Fruit fly (Drosophila melanogaster) whole organism, embryonic: Measurements from ENCODE around the gene CG7912.
A peak's percentile ranks its signal among the peaks of the same experiment; 100 is the strongest.

Source experiments
- Adf1 ChIP-seq: fragments of 200-800 bp; sonication (Bioruptor generic); IDR thresholded peaks from 2 replicates; pipeline ENCODE4 v1.3.6; 2022; ENCODE audit warnings: missing biosample characterization, missing genetic modification characterization
- Antp ChIP-seq: fragments of 200-800 bp; sonication (Bioruptor generic); optimal IDR thresholded peaks from 3 replicates; lab custom pipeline; 2016; ENCODE audit warnings: missing biosample characterization, missing genetic modification characterization
- B-H2 ChIP-seq: fragments of 200-800 bp; sonication (Bioruptor generic); optimal IDR thresholded peaks from 2 replicates; lab custom pipeline; 2018; ENCODE audit warnings: missing biosample characterization, mild to moderate bottlenecking, missing genetic modification characterization
- BEAF-32 ChIP-seq: fragments of 200-800 bp; sonication (Bioruptor generic); optimal IDR thresholded peaks from 3 replicates; lab custom pipeline; 2017; ENCODE audit warnings: missing biosample characterization, missing genetic modification characterization, mild to moderate bottlenecking, moderate library complexity, missing genetic modification reagents
- BtbVII ChIP-seq: fragments of 200-800 bp; sonication (Bioruptor generic); optimal IDR thresholded peaks from 3 replicates; lab custom pipeline; 2017; ENCODE audit warnings: missing biosample characterization, mild to moderate bottlenecking, missing genetic modification characterization
- CG10654 ChIP-seq: fragments of 200-800 bp; sonication (Bioruptor generic); optimal IDR thresholded peaks from 2 replicates; lab custom pipeline; 2016; ENCODE audit warnings: missing biosample characterization, missing genetic modification characterization
- CG12744 ChIP-seq: fragments of 200-800 bp; sonication (Bioruptor generic); optimal IDR thresholded peaks from 2 replicates; lab custom pipeline; 2016; ENCODE audit warnings: missing biosample characterization, missing genetic modification characterization
- CG13624 ChIP-seq: fragments of 200-800 bp; sonication (Bioruptor generic); optimal IDR thresholded peaks from 2 replicates; lab custom pipeline; 2016; ENCODE audit warnings: missing biosample characterization, missing genetic modification characterization
- CG14050 ChIP-seq: fragments of 200-800 bp; sonication (Bioruptor generic); IDR thresholded peaks from 3 replicates; pipeline ENCODE4 v1.3.6; 2022; ENCODE audit warnings: missing biosample characterization, missing genetic modification characterization
- CG17328 ChIP-seq: fragments of 200-800 bp; sonication (Bioruptor generic); IDR thresholded peaks from 2 replicates; pipeline ENCODE4 v1.3.6; 2022; ENCODE audit warnings: missing biosample characterization, missing genetic modification characterization
- CG17359 ChIP-seq: fragments of 200-800 bp; sonication (Bioruptor generic); optimal IDR thresholded peaks from 3 replicates; lab custom pipeline; 2018; ENCODE audit warnings: missing biosample characterization, mild to moderate bottlenecking, missing genetic modification characterization, moderate library complexity
- CG18262 ChIP-seq: fragments of 200-800 bp; optimal IDR thresholded peaks from 3 replicates; lab custom pipeline; 2019; ENCODE audit warnings: missing biosample characterization, mild to moderate bottlenecking, missing genetic modification characterization, moderate library complexity
- CG18476 ChIP-seq: fragments of 200-800 bp; sonication (Bioruptor generic); optimal IDR thresholded peaks from 2 replicates; lab custom pipeline; 2016; ENCODE audit warnings: missing biosample characterization, mild to moderate bottlenecking, missing genetic modification characterization
- CG2678 ChIP-seq: fragments of 200-800 bp; sonication (Bioruptor generic); optimal IDR thresholded peaks from 3 replicates; lab custom pipeline; 2019; ENCODE audit warnings: missing biosample characterization, mild to moderate bottlenecking, missing genetic modification characterization, moderate library complexity
- CG3847 ChIP-seq: fragments of 200-800 bp; sonication (Bioruptor generic); IDR thresholded peaks from 2 replicates; pipeline ENCODE4 v1.3.6; 2022; ENCODE audit warnings: missing biosample characterization, missing genetic modification characterization
- CG3995 ChIP-seq: fragments of 200-800 bp; sonication (Bioruptor generic); optimal IDR thresholded peaks from 3 replicates; lab custom pipeline; 2016; ENCODE audit warnings: missing biosample characterization, missing genetic modification characterization
- CG4360 ChIP-seq: fragments of 200-800 bp; sonication (Bioruptor generic); IDR thresholded peaks from 2 replicates; pipeline ENCODE4 v1.3.6; 2022; ENCODE audit warnings: missing biosample characterization, missing genetic modification characterization
- CG6765 ChIP-seq: fragments of 200-800 bp; sonication (Bioruptor generic); optimal IDR thresholded peaks from 3 replicates; lab custom pipeline; 2017; ENCODE audit warnings: missing biosample characterization, mild to moderate bottlenecking, missing genetic modification characterization
- CG8290 ChIP-seq, 3 experiments: fragments of 200-800 bp; sonication (Bioruptor generic); optimal IDR thresholded peaks; 2 replicates each; lab custom pipeline; 2016 to 2019; ENCODE audit warnings: missing biosample characterization in 3 of 3, missing genetic modification characterization in 3 of 3, mild to moderate bottlenecking in 2 of 3, moderate library complexity in 1 of 3
- CG9932 ChIP-seq: fragments of 200-800 bp; sonication (Bioruptor generic); IDR thresholded peaks from 2 replicates; pipeline ENCODE4 v1.3.6; 2022; ENCODE audit warnings: missing biosample characterization, missing genetic modification characterization
- CkIIα-i1 ChIP-seq: fragments of 200-800 bp; sonication (Bioruptor generic); IDR thresholded peaks from 2 replicates; pipeline ENCODE4 v1.3.6; 2022; ENCODE audit warnings: missing biosample characterization, missing genetic modification characterization
- Dad ChIP-seq: fragments of 200-800 bp; sonication (Bioruptor generic); optimal IDR thresholded peaks from 3 replicates; lab custom pipeline; 2016; ENCODE audit warnings: missing biosample characterization, missing genetic modification characterization
- Dek ChIP-seq: fragments of 200-800 bp; sonication (Bioruptor generic); optimal IDR thresholded peaks from 3 replicates; lab custom pipeline; 2019; ENCODE audit warnings: missing biosample characterization, mild to moderate bottlenecking, missing genetic modification characterization, moderate library complexity
- Dref ChIP-seq: fragments of 200-800 bp; sonication (Bioruptor generic); IDR thresholded peaks from 2 replicates; pipeline ENCODE4 v1.3.6; 2022; ENCODE audit warnings: missing biosample characterization, missing genetic modification characterization
- Drgx ChIP-seq: fragments of 200-800 bp; sonication (Bioruptor generic); IDR thresholded peaks from 2 replicates; pipeline ENCODE4 v1.3.6; 2022; ENCODE audit warnings: missing biosample characterization, missing genetic modification characterization
- GATAe ChIP-seq: fragments of 200-800 bp; sonication (Bioruptor generic); conservative IDR thresholded peaks from 2 replicates; pipeline ENCODE4 v1.3.6; 2022; ENCODE audit warnings: missing biosample characterization, missing genetic modification characterization
- Hr51 ChIP-seq, 2 experiments: fragments of 200-800 bp; sonication (Bioruptor generic); optimal IDR thresholded peaks; 2 replicates in 1 of 2; 3 replicates in 1 of 2; lab custom pipeline; 2016 to 2018; ENCODE audit warnings: missing biosample characterization in 2 of 2, missing genetic modification characterization in 2 of 2, mild to moderate bottlenecking in 1 of 2, moderate library complexity in 1 of 2
- Lhr ChIP-seq: fragments of 200-800 bp; sonication (Bioruptor generic); optimal IDR thresholded peaks from 3 replicates; lab custom pipeline; 2017; ENCODE audit warnings: mild to moderate bottlenecking, missing biosample characterization, missing genetic modification reagents, missing genetic modification characterization
- Mad ChIP-seq: fragments of 200-800 bp; sonication (Bioruptor generic); optimal IDR thresholded peaks from 2 replicates; lab custom pipeline; 2016; ENCODE audit warnings: missing biosample characterization, missing genetic modification characterization
- Myb ChIP-seq: fragments of 200-800 bp; sonication (Bioruptor generic); optimal IDR thresholded peaks from 2 replicates; lab custom pipeline; 2016; ENCODE audit warnings: missing biosample characterization, missing genetic modification characterization
- Nf-YB ChIP-seq: fragments of 200-800 bp; sonication (Bioruptor generic); optimal IDR thresholded peaks from 3 replicates; lab custom pipeline; 2019; ENCODE audit warnings: missing biosample characterization, mild to moderate bottlenecking, missing genetic modification characterization, moderate library complexity
- Nf-YC ChIP-seq: fragments of 200-800 bp; optimal IDR thresholded peaks from 3 replicates; lab custom pipeline; 2019; ENCODE audit warnings: missing biosample characterization, mild to moderate bottlenecking, missing genetic modification characterization, moderate library complexity
- Rx ChIP-seq: fragments of 200-800 bp; sonication (Bioruptor generic); IDR thresholded peaks from 2 replicates; pipeline ENCODE4 v1.3.6; 2022; ENCODE audit warnings: missing biosample characterization, missing genetic modification characterization
- Usf ChIP-seq: fragments of 200-800 bp; sonication (Bioruptor generic); optimal IDR thresholded peaks from 2 replicates; lab custom pipeline; 2017; ENCODE audit warnings: missing genotype, missing biosample characterization, missing genetic modification characterization
- ato ChIP-seq: fragments of 200-800 bp; sonication (Bioruptor generic); IDR thresholded peaks from 2 replicates; pipeline ENCODE4 v1.3.6; 2022; ENCODE audit warnings: missing biosample characterization, missing genetic modification characterization; ENCODE audit not compliant: partially characterized antibody
- bowl ChIP-seq: fragments of 200-800 bp; sonication (Bioruptor generic); IDR thresholded peaks from 2 replicates; pipeline ENCODE4 v1.3.6; 2022; ENCODE audit warnings: missing biosample characterization, missing genetic modification characterization
- br ChIP-seq: fragments of >200 bp; optimal IDR thresholded peaks from 2 replicates; lab custom pipeline; 2017
- cas ChIP-seq: fragments of 200-800 bp; sonication (Bioruptor generic); IDR thresholded peaks from 2 replicates; pipeline ENCODE4 v1.3.6; 2022; ENCODE audit warnings: missing biosample characterization, missing genetic modification characterization
- chif ChIP-seq, 2 experiments: fragments of 200-800 bp; sonication (Bioruptor generic); optimal IDR thresholded peaks; 3 replicates each; lab custom pipeline; 2016; ENCODE audit warnings: missing biosample characterization in 2 of 2, missing genetic modification characterization in 2 of 2
- dmrt11E ChIP-seq: fragments of 200-800 bp; sonication (Bioruptor generic); optimal IDR thresholded peaks from 3 replicates; lab custom pipeline; 2018; ENCODE audit warnings: missing biosample characterization, mild to moderate bottlenecking, missing genetic modification characterization, moderate library complexity
- dysf ChIP-seq: fragments of 200-800 bp; sonication (Bioruptor generic); IDR thresholded peaks from 3 replicates; pipeline ENCODE4 v1.3.6; 2022; ENCODE audit warnings: missing biosample characterization, missing genetic modification characterization
- eyg ChIP-seq: fragments of 200-800 bp; sonication (Bioruptor generic); optimal IDR thresholded peaks from 3 replicates; lab custom pipeline; 2016; ENCODE audit warnings: missing biosample characterization, missing genetic modification characterization
- ftz-f1 ChIP-seq: fragments of 200-800 bp; sonication (Bioruptor generic); optimal IDR thresholded peaks from 2 replicates; lab custom pipeline; 2016; ENCODE audit warnings: missing biosample characterization, missing genetic modification characterization
- gro ChIP-seq: fragments of 200-800 bp; sonication (Bioruptor generic); optimal IDR thresholded peaks from 2 replicates; lab custom pipeline; 2016; ENCODE audit warnings: missing biosample characterization, missing genetic modification characterization
- lilli ChIP-seq: fragments of 200-800 bp; sonication (Bioruptor generic); optimal IDR thresholded peaks from 3 replicates; lab custom pipeline; 2016; ENCODE audit warnings: missing biosample characterization, missing genetic modification characterization
- nom ChIP-seq: fragments of 200-800 bp; sonication (Bioruptor generic); optimal IDR thresholded peaks from 2 replicates; lab custom pipeline; 2017; ENCODE audit warnings: missing biosample characterization, missing genetic modification characterization, mild to moderate bottlenecking, moderate library complexity, missing genetic modification reagents
- prd ChIP-seq, 3 experiments: fragments of >200 bp in 2 of 3; fragments of 200-800 bp in 1 of 3; sonication (Bioruptor generic) in 1 of 3; optimal IDR thresholded peaks in 2 of 3; IDR thresholded peaks in 1 of 3; 2 replicates in 2 of 3; 3 replicates in 1 of 3; pipeline versions ENCODE4 v1.3.6 to Lab custom; 2017 to 2022; ENCODE audit warnings: missing biosample characterization in 1 of 3, missing genetic modification characterization in 1 of 3
- pum ChIP-seq: fragments of 200-800 bp; sonication (Bioruptor generic); optimal IDR thresholded peaks from 2 replicates; lab custom pipeline; 2016; ENCODE audit warnings: missing biosample characterization, missing genetic modification characterization
- slbo ChIP-seq: fragments of 200-800 bp; sonication (Bioruptor generic); IDR thresholded peaks from 2 replicates; pipeline ENCODE4 v1.3.6; 2022; ENCODE audit warnings: missing biosample characterization, missing genetic modification characterization
- trem ChIP-seq: fragments of 200-800 bp; optimal IDR thresholded peaks from 3 replicates; lab custom pipeline; 2019; ENCODE audit warnings: missing biosample characterization, mild to moderate bottlenecking, missing genetic modification characterization, moderate library complexity

The CG7912 gene

dm6 chr3R:30052455-30053046 is 43.6 kb upstream of the CG7912 start, which contains the start of gene Jasper (continued):
- no peak for TF ChIP-seq CG12744
- TF ChIP-seq Hr51 (GFP tag; optimal IDR thresholded peaks at IDR 0.05; lab: Kevin White, UChicago): peak in 1 of 2 experiments; percentile 23
- peak; percentile 16 for TF ChIP-seq ftz-f1 (GFP tag; lab: Kevin White, UChicago)
- TF ChIP-seq dmrt11E (tag; lab: Kevin White, UChicago): no peak
- peak; percentile 33 for TF ChIP-seq Antp (GFP tag; lab: Kevin White, UChicago)
- no peak for TF ChIP-seq BtbVII (GFP tag; lab: Kevin White, UChicago)
- TF ChIP-seq B-H2 (GFP tag; lab: Kevin White, UChicago): peak; percentile 23
- no peak for TF ChIP-seq cas
- peak; percentile 18 for TF ChIP-seq CG10654
- no peak for TF ChIP-seq CG18476 (GFP tag; lab: Kevin White, UChicago)
- no peak for TF ChIP-seq CG2678 (tag; lab: Kevin White, UChicago)
- TF ChIP-seq gro (GFP tag; lab: Kevin White, UChicago): peak; percentile 39
- TF ChIP-seq CG3847 (GFP tag; lab: Robert Waterston, UW): peak; percentile 37; the same call in 1 of the 2 replicates
- no peak for TF ChIP-seq eyg (GFP tag; lab: Kevin White, UChicago)
- TF ChIP-seq CG14050 (GFP tag; lab: Robert Waterston, UW): no peak
- TF ChIP-seq CG4360 (GFP tag; lab: Robert Waterston, UW): peak; percentile 88
- no peak for TF ChIP-seq CkIIα-i1 (GFP tag; lab: Robert Waterston, UW)
- peak; percentile 39 for TF ChIP-seq Mad
- peak; percentile 9 for TF ChIP-seq CG18262
- peak; percentile 45; the same call in 1 of the 2 replicates for TF ChIP-seq CG9932 (GFP tag; lab: Robert Waterston, UW)
- TF ChIP-seq BEAF-32 (GFP tag; lab: Kevin White, UChicago): peak; percentile 62
- peak; percentile 87 for TF ChIP-seq Myb (GFP tag; lab: Kevin White, UChicago)
- peak; percentile 20; the same call in 1 of the 2 replicates for TF ChIP-seq Adf1 (GFP tag; lab: Robert Waterston, UW)
- peak; percentile 36 for TF ChIP-seq Nf-YC
- peak; percentile 2 for TF ChIP-seq CG17359 (tag; lab: Kevin White, UChicago)
- TF ChIP-seq trem (tag; lab: Kevin White, UChicago): peak; percentile 81
- no peak for TF ChIP-seq Rx (GFP tag; lab: Robert Waterston, UW)
- TF ChIP-seq Dad (GFP tag; lab: Kevin White, UChicago): peak; percentile 1
- no peak for TF ChIP-seq CG17328
- no peak for TF ChIP-seq Nf-YB
- TF ChIP-seq Lhr (GFP tag; lab: Kevin White, UChicago): peak; percentile 49
- TF ChIP-seq nom (GFP tag; lab: Kevin White, UChicago): peak; percentile 43
- TF ChIP-seq ato (GFP tag; lab: Robert Waterston, UW): no peak; the same call in 1 of the 2 replicates
- peak; percentile 27; the same call in 1 of the 2 replicates for TF ChIP-seq slbo (GFP tag; lab: Robert Waterston, UW)
- peak; percentile 95 for TF ChIP-seq Dref (GFP tag; lab: Robert Waterston, UW)
- no peak for TF ChIP-seq pum
- TF ChIP-seq CG3995 (GFP tag; lab: Kevin White, UChicago): peak; percentile 59
- peak; percentile 37 for TF ChIP-seq Dek (tag; lab: Kevin White, UChicago)
- TF ChIP-seq CG6765: no peak
- TF ChIP-seq bowl (GFP tag; lab: Robert Waterston, UW): no peak
- TF ChIP-seq chif (GFP tag; optimal IDR thresholded peaks at IDR 0.05; lab: Kevin White, UChicago): peak in 1 of 2 experiments; percentile 24
- no peak for TF ChIP-seq GATAe
- peak; percentile 58 for TF ChIP-seq CG13624 (GFP tag; lab: Kevin White, UChicago)
- no peak for TF ChIP-seq dysf (GFP tag; lab: Robert Waterston, UW)
- no peak for TF ChIP-seq br (lab: Kevin White, UChicago)
- TF ChIP-seq Usf (GFP tag; lab: Kevin White, UChicago): no peak
- TF ChIP-seq Drgx: no peak
- no peak for TF ChIP-seq prd (optimal IDR thresholded peaks at IDR 0.05; lab: Kevin White, UChicago)
- 0 out of 3 replicates have a peak, but pooled peaks have one; percentile 12 for TF ChIP-seq prd (GFP tag; IDR thresholded peaks at IDR 0.05; lab: Robert Waterston, UW)
- TF ChIP-seq lilli (GFP tag; lab: Kevin White, UChicago): peak; percentile 53
- TF ChIP-seq CG8290 (GFP tag; optimal IDR thresholded peaks at IDR 0.05; lab: Kevin White, UChicago): no peak
- peak in 1 of 2 experiments; percentile 55 for TF ChIP-seq CG8290 (tag; optimal IDR thresholded peaks at IDR 0.05; lab: Kevin White, UChicago)
